Fruit fly (Drosophila melanogaster): ENCODE measurements around the gene Hsc70-2.

dm6 chr3R:13072052-13072451, 27.5 kb downstream of the Hsc70-2 start:
- no peak for TF ChIP-seq CG15336 (GFP tag; IDR thresholded peaks at IDR 0.05)
- TF ChIP-seq eg (GFP tag; IDR thresholded peaks at IDR 0.05) = no peak
- no peak for TF ChIP-seq topi (GFP tag; optimal IDR thresholded peaks at IDR 0.05)
- no peak for TF ChIP-seq Sox14 (GFP tag; optimal IDR thresholded peaks at IDR 0.05)
- TF ChIP-seq fd59A (GFP tag; optimal IDR thresholded peaks at IDR 0.05) = no peak
- no peak for TF ChIP-seq Blimp-1 (GFP tag; optimal IDR thresholded peaks at IDR 0.05)
- TF ChIP-seq Eip75B (GFP tag; optimal IDR thresholded peaks at IDR 0.05) = no peak
- TF ChIP-seq CG16779 (tag; optimal IDR thresholded peaks at IDR 0.05) = no peak
- no peak for TF ChIP-seq Gug (GFP tag; IDR thresholded peaks at IDR 0.05)
- no peak for TF ChIP-seq CG11294 (GFP tag; IDR thresholded peaks at IDR 0.05)
- TF ChIP-seq achi (GFP tag; optimal IDR thresholded peaks at IDR 0.05) = no peak
- TF ChIP-seq svp (GFP tag) = no peak
- TF ChIP-seq salr (GFP tag; optimal IDR thresholded peaks at IDR 0.05) = no peak

Measured in whole organism, prepupa.